Fruit fly (Drosophila melanogaster): ENCODE data around the gene mtd.

The mtd gene

DNA sequence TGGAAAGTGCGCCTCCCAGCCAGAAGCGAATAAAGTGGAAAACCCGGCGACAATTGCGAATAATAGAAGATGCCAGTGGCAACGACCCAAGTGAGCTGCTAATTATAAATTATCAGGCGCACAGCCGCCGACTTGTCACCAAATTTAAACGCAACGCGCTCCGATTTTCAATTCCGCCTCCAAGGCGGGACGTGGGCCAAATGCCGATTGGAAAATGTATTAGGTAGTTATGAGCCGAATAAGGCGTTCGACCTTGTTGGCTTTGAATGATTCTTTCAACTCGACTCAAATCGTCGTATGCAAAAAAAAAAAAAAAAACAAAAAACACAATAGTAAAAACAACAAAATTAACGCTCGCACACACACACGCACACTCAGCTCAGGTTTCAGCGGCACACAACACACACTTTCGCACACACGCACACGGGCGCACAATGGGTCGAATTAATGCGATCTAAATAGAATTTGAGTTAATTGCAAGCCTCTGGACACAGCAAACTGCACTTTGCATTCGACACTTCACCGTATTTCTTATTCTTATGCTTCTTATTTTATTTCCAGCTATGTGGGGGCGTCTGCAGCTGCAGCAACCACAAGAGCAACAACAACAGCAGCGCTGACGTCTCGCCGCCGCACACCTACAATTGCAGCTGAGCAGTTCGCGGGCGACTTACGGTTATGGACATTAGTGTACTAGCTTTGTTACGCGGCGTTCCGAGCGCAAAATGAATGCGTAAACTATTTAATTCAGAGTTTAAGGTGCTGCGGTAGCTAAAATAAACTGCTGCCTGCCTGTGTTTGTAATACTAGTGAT lies 118.7 kb downstream of the mtd start:
- no peak for TF ChIP-seq acj6 (GFP tag; optimal IDR thresholded peaks at IDR 0.05)
- TF ChIP-seq CG16779 (tag; optimal IDR thresholded peaks at IDR 0.05) = peak; percentile 53
- peak; percentile 52 for TF ChIP-seq CG8119 (GFP tag; IDR thresholded peaks at IDR 0.05)
- no peak for TF ChIP-seq CG1621 (tag; optimal IDR thresholded peaks at IDR 0.05)
- no peak for TF ChIP-seq spab (GFP tag; optimal IDR thresholded peaks at IDR 0.05)
- no peak for TF ChIP-seq Sox102F (GFP tag; optimal IDR thresholded peaks at IDR 0.05)
- TF ChIP-seq CG6808 (GFP tag; optimal IDR thresholded peaks at IDR 0.05) = no peak
- TF ChIP-seq Ets21C (GFP tag; optimal IDR thresholded peaks at IDR 0.05) = no peak
- TF ChIP-seq CG3032 (tag; optimal IDR thresholded peaks at IDR 0.05) = no peak
- no peak for TF ChIP-seq CG11902 (GFP tag; optimal IDR thresholded peaks at IDR 0.05)
- peak; percentile 32; the same call in 1 of the 2 replicates for TF ChIP-seq CG15336 (GFP tag; IDR thresholded peaks at IDR 0.05)
- no peak for TF ChIP-seq fkh (GFP tag; optimal IDR thresholded peaks at IDR 0.05)
- peak in 1 of 2 experiments; percentile 44 for TF ChIP-seq ss (GFP tag; optimal IDR thresholded peaks at IDR 0.05)
- TF ChIP-seq Sox14 (GFP tag; optimal IDR thresholded peaks at IDR 0.05) = no peak

DNA sequence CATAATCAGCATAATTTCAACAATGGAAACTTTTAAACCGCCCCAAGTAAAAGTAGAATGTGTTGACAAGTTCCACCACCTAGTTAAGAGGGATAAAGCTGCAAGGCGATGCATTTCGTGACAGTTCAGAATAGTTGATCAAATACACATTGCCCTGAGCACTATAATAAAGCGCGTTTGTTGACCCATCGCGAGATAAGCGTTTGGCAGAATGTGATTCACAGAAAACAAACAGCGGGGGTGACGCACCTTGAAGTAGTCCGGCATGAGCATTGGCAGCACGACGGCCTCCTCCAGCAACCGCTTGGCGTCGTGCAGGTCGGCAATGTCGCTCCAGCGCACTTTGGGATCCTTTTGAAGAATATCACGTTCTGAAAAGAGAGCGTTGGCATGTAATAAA lies 120.8 kb downstream of the mtd start:
- TF ChIP-seq OdsH (GFP tag; optimal IDR thresholded peaks at IDR 0.05) = no peak
- 0 out of 3 replicates have a peak, but pooled peaks have one; percentile 31 for TF ChIP-seq eg (GFP tag; IDR thresholded peaks at IDR 0.05)

DNA sequence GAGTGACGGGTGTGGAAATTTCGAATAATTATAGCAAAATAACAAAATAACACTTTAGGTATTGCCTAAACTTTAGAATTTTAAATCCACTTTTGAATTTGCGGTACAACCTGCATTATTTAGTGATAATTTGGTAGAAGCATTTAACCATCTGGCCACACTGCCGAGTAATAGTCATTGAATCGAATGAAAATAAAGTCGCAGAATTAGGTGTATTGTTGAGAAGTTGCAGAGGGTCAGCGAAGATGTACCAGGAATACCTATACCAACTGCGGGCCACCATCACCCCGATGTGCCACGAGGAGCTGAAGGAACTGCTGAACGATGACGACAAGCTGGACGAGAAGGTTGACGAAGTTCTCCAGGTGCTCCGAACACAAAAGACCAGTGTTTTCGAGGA lies 124.2 kb downstream of the mtd start, which contains the start of gene Vps37B:
Gene Vps37B, plus strand, starts transcription at position 134 of the 400 bp plus-strand sequence.
- TF ChIP-seq ss (GFP tag; optimal IDR thresholded peaks at IDR 0.05) (no peak), CG34406 (GFP tag; optimal IDR thresholded peaks at IDR 0.05) (no peak), CG3032 (tag; optimal IDR thresholded peaks at IDR 0.05) (no peak), CG3919 (GFP tag; optimal IDR thresholded peaks at IDR 0.05) (no peak), CG8119 (GFP tag; IDR thresholded peaks at IDR 0.05) (no peak), CG6276 (GFP tag; optimal IDR thresholded peaks at IDR 0.05) (no peak), CG8319 (GFP tag; optimal IDR thresholded peaks at IDR 0.05) (no peak), Eip75B (GFP tag; optimal IDR thresholded peaks at IDR 0.05) (no peak), Lpt (GFP tag; optimal IDR thresholded peaks at IDR 0.05) (no peak)

DNA sequence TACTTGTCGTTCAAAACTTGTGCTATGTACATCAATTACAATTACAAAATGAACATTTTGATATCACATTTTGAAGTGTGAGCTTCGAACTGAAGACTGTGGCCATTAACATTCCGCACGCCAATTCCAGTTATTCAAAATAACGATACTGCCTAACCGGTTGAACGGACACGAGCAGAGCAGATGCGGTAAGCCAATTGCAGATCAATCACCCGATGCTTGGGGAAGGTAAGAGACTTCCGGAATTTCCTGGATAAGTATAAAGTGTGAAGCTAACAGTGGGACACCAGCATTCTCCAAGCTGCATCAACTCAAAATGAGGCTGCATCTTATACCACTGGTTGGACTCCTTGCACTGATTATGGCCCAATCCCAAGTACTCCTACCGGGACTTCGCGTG lies 126.4 kb downstream of the mtd start, which contains the start of gene CG14664:
Gene CG14664, plus strand, starts transcription at position 301 of the 400 bp plus-strand sequence.
- TF ChIP-seq CG6163 (GFP tag; IDR thresholded peaks at IDR 0.05) (no peak), svp (GFP tag) (no peak), Ets96B (tag; optimal IDR thresholded peaks at IDR 0.05) (no peak), Hr38 (GFP tag; optimal IDR thresholded peaks at IDR 0.05) (no peak), CG8319 (GFP tag; optimal IDR thresholded peaks at IDR 0.05) (no peak), CG1621 (tag; optimal IDR thresholded peaks at IDR 0.05) (no peak), Hr39 (GFP tag; optimal IDR thresholded peaks at IDR 0.05) (no peak), CG9139 (GFP tag; optimal IDR thresholded peaks at IDR 0.05) (no peak), CG11762 (GFP tag; optimal IDR thresholded peaks at IDR 0.05; ENCODE audit: insufficient read depth) (no peak), CG6854 (GFP tag; optimal IDR thresholded peaks at IDR 0.05) (no peak), CG3919 (GFP tag; optimal IDR thresholded peaks at IDR 0.05) (no peak), Gug (GFP tag; IDR thresholded peaks at IDR 0.05) (no peak), achi (GFP tag; optimal IDR thresholded peaks at IDR 0.05) (no peak), CG6276 (GFP tag; optimal IDR thresholded peaks at IDR 0.05) (no peak), net (GFP tag; optimal IDR thresholded peaks at IDR 0.05) (no peak), CG31627 (GFP tag; optimal IDR thresholded peaks at IDR 0.05) (no peak), lz (GFP tag; optimal IDR thresholded peaks at IDR 0.05) (no peak), Sox102F (GFP tag; optimal IDR thresholded peaks at IDR 0.05) (no peak), fd59A (GFP tag; optimal IDR thresholded peaks at IDR 0.05) (no peak)
